Fruit fly (Drosophila melanogaster): ENCODE results near the gene Cpr65Ax2.

dm6 chr3L:6173826-6174255 lies 23.2 kb upstream of the Cpr65Ax2 start, which contains the start of the genes fmt and CG7376:
- TF ChIP-seq net (GFP tag; optimal IDR thresholded peaks at IDR 0.05) = no peak
- TF ChIP-seq CG9139 (GFP tag; optimal IDR thresholded peaks at IDR 0.05) = no peak
- TF ChIP-seq acj6 (GFP tag; optimal IDR thresholded peaks at IDR 0.05) = no peak

Measured in whole organism, prepupa.